Worm (Caenorhabditis elegans) whole organism, midembryonic: ENCODE results near the gene scav-2.

Source experiments
- cog-1 ChIP-seq: sonication (generic microtip); optimal IDR thresholded peaks from 2 replicates; lab custom pipeline; 2016; ENCODE audit warnings: missing genetic modification characterization, missing compliant biosample characterization
- flt-1 ChIP-seq: fragments of 200-800 bp; sonication (Bioruptor generic); IDR thresholded peaks from 2 replicates; pipeline ENCODE4 v1.3.6; 2022; ENCODE audit warnings: missing genetic modification characterization, missing compliant biosample characterization
- ztf-29 ChIP-seq: fragments of 200-800 bp; sonication (Bioruptor generic); IDR thresholded peaks from 2 replicates; pipeline ENCODE4 v1.3.6; 2022; ENCODE audit warnings: missing genetic modification reagents, missing genetic modification characterization, missing compliant biosample characterization

DNA sequence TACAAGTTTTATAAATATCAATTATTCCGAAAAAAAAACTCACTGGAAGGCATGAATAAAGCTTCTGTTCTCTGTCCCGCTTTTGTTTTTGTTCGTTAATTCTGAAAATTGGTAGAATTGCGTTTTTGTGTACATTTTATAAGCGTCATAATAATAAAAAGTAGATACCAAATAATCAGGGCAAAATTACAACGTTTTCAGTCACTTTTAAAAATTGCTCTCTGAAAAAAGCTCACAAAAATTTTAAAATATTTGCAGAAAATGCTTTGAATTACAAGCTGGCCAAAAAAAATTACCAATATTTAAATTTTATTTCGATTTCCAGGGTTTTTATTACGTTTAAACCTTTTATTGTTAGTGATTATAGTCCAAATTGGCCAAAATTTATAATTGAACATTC is at the start of gene scav-2:
- TF ChIP-seq flt-1 (no peak), ztf-29 (GFP tag; lab: Robert Waterston, UW) (no peak), cog-1 (tag; lab: Kevin White, UChicago) (no peak)
